Worm (Caenorhabditis elegans) whole organism, L2 larva: ENCODE measurements around the gene dhs-31.

ENCODE experiments used
- C34F6.9 ChIP-seq: fragments of 150-350 bp; optimal IDR thresholded peaks from 2 replicates; lab custom pipeline; 2014; ENCODE audit warnings: missing biosample characterization, missing genetic modification characterization
- F13H6.1 ChIP-seq: sonication (generic microtip); optimal IDR thresholded peaks from 2 replicates; lab custom pipeline; 2016; ENCODE audit warnings: missing genetic modification characterization, missing compliant biosample characterization
- R02D3.7 ChIP-seq: fragments of 150-350 bp; optimal IDR thresholded peaks from 2 replicates; lab custom pipeline; 2014; ENCODE audit warnings: missing biosample characterization, missing genetic modification characterization
- Y55F3AM.14 ChIP-seq: fragments of 200-800 bp; sonication (Bioruptor generic); optimal IDR thresholded peaks from 2 replicates; lab custom pipeline; 2018; ENCODE audit warnings: mild to moderate bottlenecking, missing genetic modification characterization, missing compliant biosample characterization
- alr-1 ChIP-seq: fragments of 150-350 bp; optimal IDR thresholded peaks from 2 replicates; lab custom pipeline; 2014; ENCODE audit warnings: missing biosample characterization, missing genetic modification characterization
- aly-2 ChIP-seq: fragments of 150-350 bp; optimal IDR thresholded peaks from 2 replicates; lab custom pipeline; 2014; ENCODE audit warnings: missing biosample characterization, missing genetic modification characterization
- blmp-1 ChIP-seq: sonication (generic microtip); optimal IDR thresholded peaks from 2 replicates; lab custom pipeline; 2017; ENCODE audit warnings: missing genetic modification characterization, mild to moderate bottlenecking, missing compliant biosample characterization, antibody characterized with exemption, moderate library complexity; ENCODE audit not compliant: insufficient read depth
- ceh-82 ChIP-seq: fragments of 150-350 bp; optimal IDR thresholded peaks from 2 replicates; lab custom pipeline; 2014; ENCODE audit warnings: missing biosample characterization, missing genetic modification characterization
- crh-2 ChIP-seq: sonication (generic microtip); optimal IDR thresholded peaks from 2 replicates; lab custom pipeline; 2017; ENCODE audit warnings: missing biosample characterization, missing genetic modification characterization
- dmd-4 ChIP-seq: sonication (generic microtip); optimal IDR thresholded peaks from 2 replicates; lab custom pipeline; 2017; ENCODE audit warnings: missing biosample characterization, missing genetic modification characterization
- egl-27 ChIP-seq: sonication (generic microtip); optimal IDR thresholded peaks from 3 replicates; lab custom pipeline; 2017; ENCODE audit warnings: missing biosample characterization, missing genetic modification reagents, missing genetic modification characterization
- elt-3 ChIP-seq: sonication (generic microtip); optimal IDR thresholded peaks from 2 replicates; lab custom pipeline; 2017; ENCODE audit warnings: missing biosample characterization, missing genetic modification characterization
- fos-1 ChIP-seq: fragments of 150-350 bp; optimal IDR thresholded peaks from 2 replicates; lab custom pipeline; 2014; ENCODE audit warnings: missing biosample characterization, missing genetic modification characterization
- lin-13 ChIP-seq: fragments of 150-350 bp; optimal IDR thresholded peaks from 2 replicates; lab custom pipeline; 2014; ENCODE audit warnings: missing biosample characterization, missing genetic modification reagents, missing genetic modification characterization
- lin-39 ChIP-seq: fragments of 150-350 bp; optimal IDR thresholded peaks from 2 replicates; lab custom pipeline; 2014; ENCODE audit warnings: missing biosample characterization, missing genetic modification reagents, missing genetic modification characterization
- lsy-2 ChIP-seq, 2 experiments: fragments of 150-350 bp in 1 of 2; sonication (generic microtip) in 1 of 2; optimal IDR thresholded peaks; 2 replicates each; lab custom pipeline; 2014 to 2017; ENCODE audit warnings: missing biosample characterization in 2 of 2, missing genetic modification characterization in 2 of 2
- mab-5 ChIP-seq: fragments of 150-350 bp; optimal IDR thresholded peaks from 2 replicates; lab custom pipeline; 2014; ENCODE audit warnings: missing biosample characterization, missing genetic modification characterization
- mbf-1 ChIP-seq: sonication (generic microtip); optimal IDR thresholded peaks from 2 replicates; lab custom pipeline; 2017; ENCODE audit warnings: missing biosample characterization, missing genetic modification characterization
- mdl-1 ChIP-seq, 2 experiments: fragments of 150-350 bp in 1 of 2; sonication (generic microtip) in 1 of 2; optimal IDR thresholded peaks; 2 replicates each; lab custom pipeline; 2017; ENCODE audit warnings: missing biosample characterization in 2 of 2, missing genetic modification characterization in 2 of 2
- nhr-10 ChIP-seq: sonication (generic microtip); optimal IDR thresholded peaks from 2 replicates; lab custom pipeline; 2017; ENCODE audit warnings: missing biosample characterization, missing genetic modification characterization
- nhr-11 ChIP-seq: fragments of 150-350 bp; optimal IDR thresholded peaks from 2 replicates; lab custom pipeline; 2014; ENCODE audit warnings: missing biosample characterization, missing genetic modification characterization
- nhr-12 ChIP-seq: fragments of 150-350 bp; optimal IDR thresholded peaks from 2 replicates; lab custom pipeline; 2014; ENCODE audit warnings: missing biosample characterization, missing genetic modification characterization
- nhr-129 ChIP-seq: fragments of 150-350 bp; optimal IDR thresholded peaks from 2 replicates; lab custom pipeline; 2014; ENCODE audit warnings: missing biosample characterization, missing genetic modification characterization
- nhr-21 ChIP-seq: fragments of 150-350 bp; optimal IDR thresholded peaks from 2 replicates; lab custom pipeline; 2014; ENCODE audit warnings: missing biosample characterization, missing genetic modification characterization
- nhr-23 ChIP-seq: fragments of 150-350 bp; optimal IDR thresholded peaks from 2 replicates; lab custom pipeline; 2014; ENCODE audit warnings: missing biosample characterization, missing genetic modification reagents, missing genetic modification characterization
- nhr-237 ChIP-seq: fragments of 150-350 bp; optimal IDR thresholded peaks from 2 replicates; lab custom pipeline; 2014; ENCODE audit warnings: missing biosample characterization, missing genetic modification characterization
- nhr-25 ChIP-seq: fragments of 150-350 bp; sonication (generic microtip); optimal IDR thresholded peaks from 3 replicates; lab custom pipeline; 2014; ENCODE audit warnings: missing biosample characterization, missing genetic modification characterization
- nhr-77 ChIP-seq: fragments of 150-350 bp; optimal IDR thresholded peaks from 2 replicates; lab custom pipeline; 2014; ENCODE audit warnings: missing biosample characterization, missing genetic modification characterization
- sem-4 ChIP-seq: fragments of 150-350 bp; optimal IDR thresholded peaks from 2 replicates; lab custom pipeline; 2014; ENCODE audit warnings: missing biosample characterization, missing genetic modification reagents, missing genetic modification characterization
- skn-1 ChIP-seq: sonication (generic microtip); optimal IDR thresholded peaks from 2 replicates; lab custom pipeline; 2017; ENCODE audit warnings: missing biosample characterization, missing genetic modification characterization
- sma-3 ChIP-seq: sonication (generic microtip); optimal IDR thresholded peaks from 2 replicates; lab custom pipeline; 2016; ENCODE audit warnings: missing genetic modification reagents, missing genetic modification characterization, missing compliant biosample characterization
- sma-9 ChIP-seq, 2 experiments: fragments of 150-350 bp in 1 of 2; sonication (generic microtip) in 1 of 2; optimal IDR thresholded peaks; 2 replicates each; lab custom pipeline; 2014 to 2016; ENCODE audit warnings: missing genetic modification characterization in 2 of 2, mild to moderate bottlenecking in 1 of 2, missing biosample characterization in 1 of 2, missing compliant biosample characterization in 1 of 2, missing genetic modification reagents in 1 of 2, moderate library complexity in 1 of 2
- snpc-4 ChIP-seq: fragments of 150-350 bp; optimal IDR thresholded peaks from 2 replicates; lab custom pipeline; 2014; ENCODE audit warnings: missing biosample characterization, missing genetic modification characterization
- unc-39 ChIP-seq: fragments of 150-350 bp; optimal IDR thresholded peaks from 2 replicates; lab custom pipeline; 2014; ENCODE audit warnings: missing biosample characterization, missing genetic modification characterization
- unc-55 ChIP-seq: fragments of 150-350 bp; sonication (generic microtip); optimal IDR thresholded peaks from 3 replicates; lab custom pipeline; 2014; ENCODE audit warnings: missing biosample characterization, missing genetic modification reagents, missing genetic modification characterization
- zag-1 ChIP-seq: fragments of 150-350 bp; optimal IDR thresholded peaks from 2 replicates; lab custom pipeline; 2014; ENCODE audit warnings: missing biosample characterization, missing genetic modification characterization
- ztf-1 ChIP-seq: fragments of 200-800 bp; sonication (Bioruptor generic); conservative IDR thresholded peaks from 2 replicates; pipeline ENCODE4 v1.3.6; 2022; ENCODE audit warnings: missing genetic modification characterization, missing compliant biosample characterization
- ztf-4 ChIP-seq: fragments of 150-350 bp; optimal IDR thresholded peaks from 2 replicates; lab custom pipeline; 2014; ENCODE audit warnings: missing biosample characterization, missing genetic modification characterization

dhs-31 gene

DNA sequence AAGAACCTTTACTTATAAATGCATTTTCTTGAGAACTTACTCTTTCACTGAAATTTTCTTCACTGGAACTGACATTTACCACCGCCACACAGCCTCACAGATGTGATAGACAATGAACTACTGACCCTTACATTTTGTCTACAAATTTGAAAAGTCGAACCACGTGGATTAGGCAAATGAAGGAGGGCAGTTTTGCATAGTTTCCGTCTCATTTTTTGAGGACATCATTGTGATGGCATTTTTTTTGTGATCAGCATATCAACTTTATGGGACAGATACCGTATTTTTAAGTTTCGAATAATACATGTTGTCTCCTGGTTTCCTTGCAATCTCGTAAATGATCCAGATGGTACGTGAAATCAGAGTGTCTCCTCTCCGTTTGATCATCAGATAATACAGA lies 31.8 kb upstream of the dhs-31 start, which contains the start of gene W01B6.3:
W01B6.3 (minus strand) TSS at position 101 of the 400 bp plus-strand sequence.
- TF ChIP-seq dmd-4 (tag; lab: Kevin White, UChicago) = no peak
- TF ChIP-seq nhr-129 (tag; lab: Kevin White, UChicago) = no peak
- TF ChIP-seq Y55F3AM.14 (GFP tag; lab: Kevin White, UChicago) = no peak
- TF ChIP-seq zag-1 = no peak
- no peak for TF ChIP-seq nhr-77 (tag; lab: Kevin White, UChicago)
- no peak for TF ChIP-seq mbf-1
- TF ChIP-seq snpc-4 (tag; lab: Kevin White, UChicago) = no peak
- TF ChIP-seq ceh-82 (tag; lab: Kevin White, UChicago) = no peak

DNA sequence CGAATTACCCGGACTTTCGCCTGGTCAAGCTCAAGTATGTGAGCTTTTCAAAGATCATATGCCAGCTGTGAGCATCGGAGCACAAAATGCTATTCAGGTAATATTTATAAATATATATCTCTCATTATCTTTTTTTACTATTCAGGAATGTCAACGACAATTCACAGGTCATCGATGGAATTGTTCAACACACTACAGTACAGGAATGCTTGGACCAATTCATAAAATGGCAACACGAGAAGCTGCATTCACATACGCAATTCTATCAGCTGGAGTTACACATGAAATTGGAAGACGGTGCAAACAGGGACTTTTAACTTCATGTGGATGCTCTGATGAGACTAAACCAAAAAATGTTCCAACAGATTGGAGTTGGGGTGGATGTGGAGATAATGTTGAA lies 27.6 kb upstream of the dhs-31 start:
- TF ChIP-seq nhr-237 (tag; lab: Kevin White, UChicago) (no peak), ztf-1 (GFP tag; lab: Robert Waterston, UW) (no peak), blmp-1 (no peak), ztf-4 (tag; lab: Kevin White, UChicago) (no peak), nhr-21 (tag; lab: Kevin White, UChicago) (no peak), R02D3.7 (tag; lab: Kevin White, UChicago) (no peak), skn-1 (tag; lab: Kevin White, UChicago) (no peak), elt-3 (tag; lab: Kevin White, UChicago) (no peak)
- TF ChIP-seq, all 48 proteins: peak for 0

DNA sequence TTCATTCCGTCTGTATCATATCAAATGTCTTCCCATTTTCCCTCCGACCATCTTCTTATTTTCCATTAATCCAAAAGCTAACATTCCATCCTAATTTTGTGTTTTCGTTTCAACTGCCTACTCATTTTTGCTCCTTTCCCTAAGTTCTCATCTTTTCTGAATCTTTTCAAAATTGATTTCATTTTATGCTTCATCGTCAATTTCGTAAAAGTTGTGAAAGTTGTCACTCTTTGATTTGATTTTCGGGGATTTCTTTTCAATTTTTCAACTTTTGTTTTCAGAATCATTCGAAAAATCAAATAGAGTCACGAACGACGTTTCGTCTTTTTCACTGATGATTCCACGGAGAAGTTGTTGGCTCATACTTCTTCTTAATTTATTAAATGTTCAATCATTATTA lies 26.8 kb upstream of the dhs-31 start, which contains the start of gene cwn-2:
cwn-2 (plus strand) TSS at position 276 of the 400 bp plus-strand sequence.
- TF ChIP-seq unc-55 (GFP tag; lab: Kevin White, UChicago) (no peak), sem-4 (tag; lab: Kevin White, UChicago) (no peak), Y55F3AM.14 (GFP tag; lab: Kevin White, UChicago) (no peak), nhr-11 (no peak), nhr-237 (tag; lab: Kevin White, UChicago) (no peak), lsy-2 (tag; optimal IDR thresholded peaks at IDR 0.05; lab: Kevin White, UChicago) (no peak), unc-39 (tag; lab: Kevin White, UChicago) (no peak), egl-27 (no peak), elt-3 (tag; lab: Kevin White, UChicago) (no peak), lin-39 (tag; lab: Kevin White, UChicago) (no peak), aly-2 (tag; lab: Kevin White, UChicago) (no peak), F13H6.1 (tag; lab: Kevin White, UChicago) (no peak), sma-3 (GFP tag; lab: Kevin White, UChicago) (no peak), nhr-25 (tag; lab: Kevin White, UChicago) (no peak), fos-1 (tag; lab: Kevin White, UChicago) (no peak), lin-13 (GFP tag; lab: Kevin White, UChicago) (no peak)

DNA sequence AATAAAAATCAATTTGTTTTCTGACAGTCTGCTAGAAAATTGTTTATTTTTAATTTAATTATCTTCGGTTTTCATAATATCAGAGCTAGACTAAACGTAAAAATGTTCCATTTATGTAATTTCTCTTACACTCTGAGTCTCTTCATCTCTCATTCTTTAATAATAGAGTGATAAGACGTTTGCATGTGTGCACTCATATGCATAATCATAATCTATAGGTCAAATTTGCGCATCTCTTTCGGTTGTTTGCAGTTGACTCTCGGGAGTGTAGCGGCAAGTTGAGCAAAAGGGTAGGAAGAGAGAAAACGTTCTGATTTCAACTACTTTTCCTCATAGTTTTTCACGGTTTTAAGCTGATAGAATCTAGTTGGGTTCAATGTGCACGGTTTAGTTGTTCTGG lies 25.8 kb upstream of the dhs-31 start:
- TF ChIP-seq nhr-237 (tag; lab: Kevin White, UChicago) (no peak), fos-1 (tag; lab: Kevin White, UChicago) (peak; percentile 61)

DNA sequence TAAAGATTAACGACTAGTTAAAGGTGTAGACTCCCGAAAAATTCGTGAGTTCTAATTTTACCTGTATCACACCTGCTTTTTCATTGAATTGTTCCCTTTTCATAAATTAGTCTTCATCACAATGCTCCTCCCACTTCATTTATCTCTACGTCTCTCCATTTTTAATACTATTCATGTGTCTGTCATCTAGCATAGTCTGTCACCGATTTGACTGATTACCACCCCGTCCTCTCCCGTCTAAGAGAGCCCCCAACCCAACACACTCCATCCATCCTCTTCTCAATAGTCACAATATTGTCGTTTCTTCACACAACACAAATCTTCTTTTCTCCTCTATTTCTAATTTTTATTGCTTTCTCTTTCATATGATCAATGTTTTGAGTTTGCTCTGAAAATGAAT lies 24.5 kb upstream of the dhs-31 start:
- TF ChIP-seq sma-9 (GFP tag; optimal IDR thresholded peaks at IDR 0.05; lab: Kevin White, UChicago) = no peak
- no peak for TF ChIP-seq sma-9 (tag; optimal IDR thresholded peaks at IDR 0.05; lab: Kevin White, UChicago)
- no peak for TF ChIP-seq F13H6.1 (tag; lab: Kevin White, UChicago)
- TF ChIP-seq mdl-1 (tag; optimal IDR thresholded peaks at IDR 0.05; lab: Kevin White, UChicago) = no peak
- TF ChIP-seq nhr-10 (tag; lab: Kevin White, UChicago) = no peak
- no peak for TF ChIP-seq lin-13 (GFP tag; lab: Kevin White, UChicago)
- no peak for TF ChIP-seq elt-3 (tag; lab: Kevin White, UChicago)
- TF ChIP-seq lin-39 (tag; lab: Kevin White, UChicago) = peak; percentile 3
- peak; percentile 12 for TF ChIP-seq nhr-129 (tag; lab: Kevin White, UChicago)
- no peak for TF ChIP-seq unc-55 (GFP tag; lab: Kevin White, UChicago)
- no peak for TF ChIP-seq crh-2 (tag; lab: Kevin White, UChicago)
- TF ChIP-seq mbf-1 = no peak
- TF ChIP-seq snpc-4 (tag; lab: Kevin White, UChicago) = no peak
- TF ChIP-seq sem-4 (tag; lab: Kevin White, UChicago) = no peak
- no peak for TF ChIP-seq nhr-12
- no peak for TF ChIP-seq nhr-77 (tag; lab: Kevin White, UChicago)
- no peak for TF ChIP-seq fos-1 (tag; lab: Kevin White, UChicago)
- no peak for TF ChIP-seq aly-2 (tag; lab: Kevin White, UChicago)
- no peak for TF ChIP-seq C34F6.9 (tag; lab: Kevin White, UChicago)
- TF ChIP-seq alr-1 = no peak
- TF ChIP-seq mab-5 (tag; lab: Kevin White, UChicago) = peak; percentile 68
- TF ChIP-seq nhr-23 (tag; lab: Kevin White, UChicago) = no peak
